Worm (Caenorhabditis elegans) whole organism, L3 larva: ENCODE results near the gene zipt-15.
A peak's percentile ranks its signal among the peaks of the same experiment; 100 is the strongest.

Experiments used
- R02D3.7 ChIP-seq: fragments of 150-350 bp; optimal IDR thresholded peaks from 2 replicates; lab custom pipeline; 2014; ENCODE audit warnings: missing biosample characterization, missing genetic modification characterization
- ZK546.5 ChIP-seq: sonication (generic microtip); optimal IDR thresholded peaks from 2 replicates; lab custom pipeline; 2017; ENCODE audit warnings: missing biosample characterization, missing genetic modification characterization
- aly-2 ChIP-seq: fragments of 150-350 bp; optimal IDR thresholded peaks from 2 replicates; lab custom pipeline; 2014; ENCODE audit warnings: missing biosample characterization, missing genetic modification characterization
- jun-1 ChIP-seq: fragments of 150-350 bp; optimal IDR thresholded peaks from 2 replicates; lab custom pipeline; 2014; ENCODE audit warnings: missing biosample characterization, missing genetic modification reagents, missing genetic modification characterization
- mdl-1 ChIP-seq: fragments of 150-350 bp; optimal IDR thresholded peaks from 2 replicates; lab custom pipeline; 2014; ENCODE audit warnings: missing biosample characterization, missing genetic modification characterization
- nfya-1 ChIP-seq: sonication (generic microtip); optimal IDR thresholded peaks from 2 replicates; lab custom pipeline; 2017; ENCODE audit warnings: missing genetic modification characterization, mild to moderate bottlenecking, missing compliant biosample characterization, antibody characterized with exemption, moderate library complexity; ENCODE audit not compliant: insufficient read depth
- tbx-2 ChIP-seq: sonication (generic microtip); optimal IDR thresholded peaks from 2 replicates; lab custom pipeline; 2016; ENCODE audit warnings: mild to moderate bottlenecking, missing genetic modification characterization, missing compliant biosample characterization

DNA sequence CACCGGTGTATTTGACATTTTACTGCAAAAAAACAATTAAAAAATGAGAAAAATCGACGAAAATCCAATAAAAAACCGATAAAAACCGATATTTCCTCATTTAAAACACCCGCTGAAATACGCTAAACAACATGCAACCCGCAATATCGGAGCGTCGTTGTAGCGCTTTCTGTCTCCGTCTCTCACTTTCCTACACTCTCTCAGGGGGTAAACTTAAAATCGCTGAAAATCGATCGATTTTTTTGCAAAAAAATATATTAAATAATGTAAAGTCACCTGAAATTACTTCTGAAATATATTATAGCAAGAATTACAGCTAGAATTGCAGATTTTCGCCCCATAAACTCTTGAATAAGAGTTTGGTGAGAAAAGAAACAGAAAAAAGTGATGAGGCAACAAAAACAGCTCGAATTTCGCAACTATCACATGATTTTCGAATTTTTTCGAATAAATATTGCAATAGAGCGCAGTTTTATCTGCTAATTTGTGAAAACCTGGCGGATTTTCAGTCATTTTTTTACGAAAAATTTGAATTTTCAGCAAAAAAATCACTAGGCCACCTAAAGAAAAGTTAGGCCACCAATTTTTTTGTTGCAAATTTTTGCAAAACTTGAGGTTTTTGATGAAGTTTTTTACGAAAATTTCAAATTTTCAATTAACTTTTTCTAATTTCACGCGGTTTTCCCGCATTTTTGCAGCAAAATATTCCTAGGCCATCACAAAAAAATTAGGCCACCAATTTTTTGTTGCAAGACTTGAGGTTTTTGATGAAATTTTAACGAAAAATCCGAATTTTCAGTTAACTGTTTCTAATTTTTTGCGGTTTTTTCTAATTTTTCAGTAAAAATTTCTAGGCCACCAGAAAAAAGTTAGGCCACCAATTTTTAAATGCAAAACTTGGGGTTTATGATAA is 29.9 kb upstream of the zipt-15 start, which contains the start of the genes lem-4 and Y55F3BR.11:
- TF ChIP-seq tbx-2 (tag; lab: Kevin White, UChicago) (no peak), R02D3.7 (tag; lab: Kevin White, UChicago) (peak; percentile 19), jun-1 (tag; lab: Kevin White, UChicago) (peak; percentile 14), ZK546.5 (tag; lab: Kevin White, UChicago) (no peak), aly-2 (tag; lab: Kevin White, UChicago) (no peak), mdl-1 (tag; lab: Kevin White, UChicago) (no peak), nfya-1 (tag; lab: Kevin White, UChicago) (peak; percentile 74)
